Fruit fly (Drosophila melanogaster) whole organism, wandering third instar larva: ENCODE measurements around the gene CG11779.

Source experiments
- Abd-B ChIP-seq: fragments of >200 bp; optimal IDR thresholded peaks from 2 replicates; lab custom pipeline; 2017; ENCODE audit warnings: missing biosample characterization, missing genetic modification characterization
- CG32264 ChIP-seq: fragments of 200-800 bp; sonication (Bioruptor generic); optimal IDR thresholded peaks from 2 replicates; lab custom pipeline; 2016; ENCODE audit warnings: missing biosample characterization, missing genetic modification characterization
- CG9705 ChIP-seq: fragments of 200-800 bp; sonication (Bioruptor generic); optimal IDR thresholded peaks from 2 replicates; lab custom pipeline; 2018; ENCODE audit warnings: missing biosample characterization, mild to moderate bottlenecking, missing genetic modification characterization
- CrebA ChIP-seq: fragments of 200-800 bp; sonication (Bioruptor generic); optimal IDR thresholded peaks from 2 replicates; lab custom pipeline; 2016; ENCODE audit warnings: missing biosample characterization, mild to moderate bottlenecking, missing genetic modification characterization, borderline replicate concordance
- Dfd ChIP-seq: fragments of >200 bp; optimal IDR thresholded peaks from 2 replicates; lab custom pipeline; 2017; ENCODE audit warnings: missing biosample characterization, missing genetic modification characterization
- Dif ChIP-seq: fragments of 200-275, 200-300 bp; sonication (Bioruptor generic); optimal IDR thresholded peaks from 2 replicates; lab custom pipeline; 2018; ENCODE audit warnings: missing biosample characterization, missing genetic modification characterization; ENCODE audit not compliant: partially characterized antibody
- GATAd ChIP-seq: sonication (Bioruptor generic); optimal IDR thresholded peaks from 2 replicates; lab custom pipeline; 2016; ENCODE audit warnings: missing biosample characterization, missing genetic modification characterization
- HLH106 ChIP-seq: fragments of 200-800 bp; optimal IDR thresholded peaks from 3 replicates; lab custom pipeline; 2019; ENCODE audit warnings: missing biosample characterization, mild to moderate bottlenecking, missing genetic modification characterization, moderate library complexity
- Hnf4 ChIP-seq: fragments of 200-800 bp; sonication (Bioruptor generic); optimal IDR thresholded peaks from 2 replicates; lab custom pipeline; 2016; ENCODE audit warnings: missing biosample characterization, mild to moderate bottlenecking, missing genetic modification characterization
- Hr78 ChIP-seq: fragments of >200 bp; optimal IDR thresholded peaks from 2 replicates; lab custom pipeline; 2017; ENCODE audit warnings: missing biosample characterization, missing genetic modification characterization
- Hr83 ChIP-seq: fragments of 200-300 bp; sonication (Bioruptor generic); optimal IDR thresholded peaks from 2 replicates; lab custom pipeline; 2016; ENCODE audit warnings: missing biosample characterization, mild to moderate bottlenecking, missing genetic modification characterization, moderate library complexity; ENCODE audit not compliant: poor library complexity, severe bottlenecking
- Jra ChIP-seq: sonication (Bioruptor generic); optimal IDR thresholded peaks from 2 replicates; lab custom pipeline; 2016; ENCODE audit warnings: missing biosample characterization, missing genetic modification characterization
- Mio ChIP-seq: sonication (Bioruptor generic); optimal IDR thresholded peaks from 2 replicates; lab custom pipeline; 2016; ENCODE audit warnings: missing biosample characterization, missing genetic modification characterization
- Myc ChIP-seq: fragments of >200 bp; optimal IDR thresholded peaks from 2 replicates; lab custom pipeline; 2017
- N ChIP-seq: fragments of >200 bp; optimal IDR thresholded peaks from 2 replicates; lab custom pipeline; 2018; ENCODE audit warnings: missing biosample characterization, missing external identifiers, missing genetic modification characterization
- OdsH ChIP-seq: fragments of 200-800 bp; sonication (Bioruptor generic); optimal IDR thresholded peaks from 2 replicates; lab custom pipeline; 2016; ENCODE audit warnings: missing biosample characterization, mild to moderate bottlenecking, missing genetic modification characterization
- Rel ChIP-seq, 2 experiments: fragments of 200-800 bp; sonication (Bioruptor generic) in 1 of 2; optimal IDR thresholded peaks; 2 replicates in 1 of 2; 3 replicates in 1 of 2; lab custom pipeline; 2016 to 2019; ENCODE audit warnings: mild to moderate bottlenecking in 2 of 2, missing biosample characterization in 2 of 2, missing genetic modification characterization in 2 of 2, moderate library complexity in 1 of 2
- Sp1 ChIP-seq: fragments of 200-800 bp; sonication (Bioruptor generic); optimal IDR thresholded peaks from 3 replicates; lab custom pipeline; 2019; ENCODE audit warnings: missing biosample characterization, mild to moderate bottlenecking, missing genetic modification characterization, moderate library complexity
- Vsx2 ChIP-seq: fragments of 200-300, 225-300 bp; sonication (Bioruptor generic); optimal IDR thresholded peaks from 2 replicates; lab custom pipeline; 2018; ENCODE audit warnings: missing biosample characterization, missing genetic modification characterization; ENCODE audit not compliant: partially characterized antibody
- br ChIP-seq: fragments of 200-800 bp; sonication (Bioruptor generic); optimal IDR thresholded peaks from 2 replicates; lab custom pipeline; 2016; ENCODE audit warnings: missing biosample characterization, missing genetic modification characterization
- brk ChIP-seq: fragments of 200-800 bp; sonication (Bioruptor generic); optimal IDR thresholded peaks from 2 replicates; lab custom pipeline; 2016; ENCODE audit warnings: missing biosample characterization, mild to moderate bottlenecking, missing genetic modification characterization
- dl ChIP-seq, 2 experiments: fragments of 175-275, 200-275 bp in 1 of 2; fragments of 200-275 bp in 1 of 2; sonication (Bioruptor generic); optimal IDR thresholded peaks; lab custom pipeline; 2018; ENCODE audit warnings: mild to moderate bottlenecking in 2 of 2, missing biosample characterization in 2 of 2, missing genetic modification characterization in 2 of 2, moderate library complexity in 2 of 2; ENCODE audit not compliant: partially characterized antibody in 2 of 2, insufficient read depth in 1 of 2
- dmrt93B ChIP-seq: fragments of 200-800 bp; sonication (Bioruptor generic); optimal IDR thresholded peaks from 2 replicates; lab custom pipeline; 2018; ENCODE audit warnings: missing biosample characterization, mild to moderate bottlenecking, missing genetic modification characterization
- dsf ChIP-seq: sonication (Bioruptor generic); optimal IDR thresholded peaks from 2 replicates; lab custom pipeline; 2016; ENCODE audit warnings: missing biosample characterization, missing genetic modification characterization, borderline replicate concordance
- ey ChIP-seq: fragments of 200-800 bp; sonication (Bioruptor generic); optimal IDR thresholded peaks from 2 replicates; lab custom pipeline; 2016; ENCODE audit warnings: missing biosample characterization, missing genetic modification characterization
- foxo ChIP-seq, 2 experiments: fragments of 200-800 bp; sonication (Bioruptor generic); optimal IDR thresholded peaks; 2 replicates in 1 of 2; 3 replicates in 1 of 2; lab custom pipeline; 2016 to 2017; ENCODE audit warnings: missing biosample characterization in 2 of 2, missing genetic modification characterization in 2 of 2
- fru ChIP-seq: fragments of 200-800 bp; sonication (Bioruptor generic); optimal IDR thresholded peaks from 3 replicates; lab custom pipeline; 2016; ENCODE audit warnings: missing biosample characterization, mild to moderate bottlenecking, missing genetic modification characterization
- h ChIP-seq: fragments of 200-800 bp; sonication (Bioruptor generic); optimal IDR thresholded peaks from 3 replicates; lab custom pipeline; 2016; ENCODE audit warnings: missing biosample characterization, mild to moderate bottlenecking, missing genetic modification characterization
- jim ChIP-seq: fragments of 175-275, 200-325 bp; sonication (Bioruptor generic); optimal IDR thresholded peaks from 2 replicates; lab custom pipeline; 2016; ENCODE audit warnings: missing biosample characterization, mild to moderate bottlenecking, missing genetic modification characterization
- lola ChIP-seq: fragments of >200 bp; optimal IDR thresholded peaks from 2 replicates; lab custom pipeline; 2017; ENCODE audit warnings: missing biosample characterization, missing genetic modification characterization
- pan ChIP-seq: fragments of >200 bp; optimal IDR thresholded peaks from 2 replicates; lab custom pipeline; 2017
- psq ChIP-seq: fragments of 200-800 bp; sonication (Bioruptor generic); optimal IDR thresholded peaks from 3 replicates; lab custom pipeline; 2017; ENCODE audit warnings: missing biosample characterization, mild to moderate bottlenecking, missing genetic modification characterization, moderate library complexity
- rgr ChIP-seq: fragments of 200-800 bp; sonication (Bioruptor generic); optimal IDR thresholded peaks from 3 replicates; lab custom pipeline; 2016; ENCODE audit warnings: missing biosample characterization, mild to moderate bottlenecking, missing genetic modification characterization
- sage ChIP-seq: fragments of 200-800 bp; sonication (Bioruptor generic); optimal IDR thresholded peaks from 2 replicates; lab custom pipeline; 2016; ENCODE audit warnings: missing biosample characterization, mild to moderate bottlenecking, missing genetic modification characterization
- sv ChIP-seq: fragments of 200-800 bp; sonication (Bioruptor generic); optimal IDR thresholded peaks from 3 replicates; lab custom pipeline; 2016; ENCODE audit warnings: missing biosample characterization, missing genetic modification characterization
- tai ChIP-seq: sonication (Bioruptor generic); optimal IDR thresholded peaks from 2 replicates; lab custom pipeline; 2016; ENCODE audit warnings: missing biosample characterization, missing genetic modification characterization
- usp ChIP-seq: fragments of >200 bp; optimal IDR thresholded peaks from 2 replicates; lab custom pipeline; 2017; ENCODE audit warnings: missing biosample characterization, missing genetic modification characterization
- woc ChIP-seq: sonication (Bioruptor generic); optimal IDR thresholded peaks from 2 replicates; lab custom pipeline; 2016; ENCODE audit warnings: missing biosample characterization, mild to moderate bottlenecking, missing genetic modification characterization

CG11779 gene

dm6 chr3R:19147511-19148239 lies 12.0 kb downstream of the CG11779 start, which contains the start of gene Ppcs:
Ppcs (minus strand) TSS chr3R:19147910.
- TF ChIP-seq Hr83 (GFP tag; lab: Kevin White, UChicago), result peak; percentile 22
- peak in 1 of 2 experiments; percentile 76 for TF ChIP-seq foxo (GFP tag; optimal IDR thresholded peaks at IDR 0.05; lab: Kevin White, UChicago)
- peak; percentile 57 for TF ChIP-seq Sp1 (GFP tag; lab: Kevin White, UChicago)
- TF ChIP-seq pan (lab: Kevin White, UChicago), result no peak
- TF ChIP-seq N (GFP tag; lab: Kevin White, UChicago), result no peak
- no peak for TF ChIP-seq Mio (GFP tag; lab: Kevin White, UChicago)
- peak; percentile 69 for TF ChIP-seq Myc (lab: Kevin White, UChicago)
- TF ChIP-seq CG32264, result peak; percentile 4
- TF ChIP-seq fru (GFP tag; lab: Kevin White, UChicago), result peak; percentile 71
- no peak for TF ChIP-seq Abd-B
- TF ChIP-seq dmrt93B (GFP tag; lab: Kevin White, UChicago), result peak; percentile 78
- no peak for TF ChIP-seq dsf (GFP tag; lab: Kevin White, UChicago)
- TF ChIP-seq Vsx2, result peak; percentile 76
- peak; percentile 70 for TF ChIP-seq HLH106 (tag; lab: Kevin White, UChicago)
- peak; percentile 62 for TF ChIP-seq jim (GFP tag; lab: Kevin White, UChicago)
- no peak for TF ChIP-seq lola (GFP tag; lab: Kevin White, UChicago)
- peak; percentile 95 for TF ChIP-seq Hnf4 (GFP tag; lab: Kevin White, UChicago)
- peak; percentile 85 for TF ChIP-seq Dif (GFP tag; lab: Kevin White, UChicago)
- TF ChIP-seq Jra (GFP tag; lab: Kevin White, UChicago), result peak; percentile 66
- TF ChIP-seq GATAd (GFP tag; lab: Kevin White, UChicago), result no peak
- peak in 1 of 2 experiments; percentile 79 for TF ChIP-seq dl (GFP tag; optimal IDR thresholded peaks at IDR 0.05; lab: Kevin White, UChicago; ENCODE audit: insufficient read depth in 1 of 2, partially characterized antibody in 2 of 2)
- TF ChIP-seq brk (GFP tag; lab: Kevin White, UChicago), result peak; percentile 51
- peak; percentile 79 for TF ChIP-seq CG9705
- peak; percentile 76 for TF ChIP-seq tai
- peak; percentile 65 for TF ChIP-seq rgr (GFP tag; lab: Kevin White, UChicago)
- no peak for TF ChIP-seq usp (GFP tag; lab: Kevin White, UChicago)
- peak; percentile 63 for TF ChIP-seq ey (GFP tag; lab: Kevin White, UChicago)
- no peak for TF ChIP-seq Hr78 (GFP tag; lab: Kevin White, UChicago)
- TF ChIP-seq Dfd (GFP tag; lab: Kevin White, UChicago), result no peak
- peak; percentile 71 for TF ChIP-seq OdsH
- no peak for TF ChIP-seq CrebA (GFP tag; lab: Kevin White, UChicago)
- peak; percentile 57 for TF ChIP-seq sv (GFP tag; lab: Kevin White, UChicago)
- TF ChIP-seq h (GFP tag; lab: Kevin White, UChicago), result peak; percentile 85
- TF ChIP-seq woc (GFP tag; lab: Kevin White, UChicago), result peak; percentile 66
- no peak for TF ChIP-seq sage
- peak; percentile 51 for TF ChIP-seq psq (GFP tag; lab: Kevin White, UChicago)
- peak; percentile 77 for TF ChIP-seq br
- TF ChIP-seq Rel (GFP tag; optimal IDR thresholded peaks at IDR 0.05; lab: Kevin White, UChicago), result no peak
- no peak for TF ChIP-seq Rel (tag; optimal IDR thresholded peaks at IDR 0.05; lab: Kevin White, UChicago)

dm6 chr3R:19134957-19135356 lies 24.7 kb downstream of the CG11779 start, which contains the start of gene Cyp12a4:
Cyp12a4 (plus strand) TSS chr3R:19135158.
- TF ChIP-seq br, result no peak
- no peak for TF ChIP-seq Hr83 (GFP tag; lab: Kevin White, UChicago)
- no peak for TF ChIP-seq brk (GFP tag; lab: Kevin White, UChicago)
- TF ChIP-seq GATAd (GFP tag; lab: Kevin White, UChicago), result no peak
- TF ChIP-seq jim (GFP tag; lab: Kevin White, UChicago), result no peak
- no peak for TF ChIP-seq dl (GFP tag; optimal IDR thresholded peaks at IDR 0.05; lab: Kevin White, UChicago; ENCODE audit: insufficient read depth in 1 of 2, partially characterized antibody in 2 of 2)
- TF ChIP-seq woc (GFP tag; lab: Kevin White, UChicago), result no peak
- no peak for TF ChIP-seq sage
- TF ChIP-seq ey (GFP tag; lab: Kevin White, UChicago), result no peak
- no peak for TF ChIP-seq tai
- TF ChIP-seq Hr78 (GFP tag; lab: Kevin White, UChicago), result no peak
- no peak for TF ChIP-seq CG32264
